Fruit fly (Drosophila melanogaster): ENCODE data around the gene CG4914.

DNA sequence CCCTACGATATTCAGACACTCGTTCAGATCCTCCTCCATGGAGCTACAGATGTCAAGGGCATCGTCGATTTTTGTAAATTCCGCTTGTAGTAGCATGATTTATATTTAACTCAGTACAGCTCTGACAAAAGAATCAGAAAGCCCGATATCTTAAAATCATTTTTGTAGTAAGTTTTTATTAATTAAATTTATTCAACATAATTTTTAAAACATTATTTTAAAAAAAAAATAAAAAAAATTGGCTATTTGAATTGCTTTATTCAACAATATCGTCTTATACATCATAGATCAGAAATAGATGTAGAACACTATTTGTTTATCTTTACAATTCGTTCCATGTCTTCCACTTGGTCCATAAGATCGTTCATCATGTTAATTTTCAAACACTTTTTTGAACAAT, 19.1 kb upstream of the CG4914 start, which contains the start of gene CG13474:
- TF ChIP-seq D1 (tag; optimal IDR thresholded peaks at IDR 0.05) (no peak), CG10348 (GFP tag; IDR thresholded peaks at IDR 0.05) (no peak), CG14655 (GFP tag; optimal IDR thresholded peaks at IDR 0.05) (no peak), CG12605 (GFP tag; IDR thresholded peaks at IDR 0.05) (no peak), gl (tag; optimal IDR thresholded peaks at IDR 0.05) (no peak), CG8301 (tag; optimal IDR thresholded peaks at IDR 0.05) (no peak), rn (GFP tag; IDR thresholded peaks at IDR 0.05) (no peak), EcR (GFP tag; optimal IDR thresholded peaks at IDR 0.05) (no peak), Ets98B (GFP tag; IDR thresholded peaks at IDR 0.05) (no peak), CG17806 (tag; optimal IDR thresholded peaks at IDR 0.05) (no peak), Snoo (tag; optimal IDR thresholded peaks at IDR 0.05) (no peak), fd96Ca (GFP tag; IDR thresholded peaks at IDR 0.05) (no peak)
